Worm (Caenorhabditis elegans): Measurements from ENCODE around the gene prcc-1.

prcc-1 gene

DNA sequence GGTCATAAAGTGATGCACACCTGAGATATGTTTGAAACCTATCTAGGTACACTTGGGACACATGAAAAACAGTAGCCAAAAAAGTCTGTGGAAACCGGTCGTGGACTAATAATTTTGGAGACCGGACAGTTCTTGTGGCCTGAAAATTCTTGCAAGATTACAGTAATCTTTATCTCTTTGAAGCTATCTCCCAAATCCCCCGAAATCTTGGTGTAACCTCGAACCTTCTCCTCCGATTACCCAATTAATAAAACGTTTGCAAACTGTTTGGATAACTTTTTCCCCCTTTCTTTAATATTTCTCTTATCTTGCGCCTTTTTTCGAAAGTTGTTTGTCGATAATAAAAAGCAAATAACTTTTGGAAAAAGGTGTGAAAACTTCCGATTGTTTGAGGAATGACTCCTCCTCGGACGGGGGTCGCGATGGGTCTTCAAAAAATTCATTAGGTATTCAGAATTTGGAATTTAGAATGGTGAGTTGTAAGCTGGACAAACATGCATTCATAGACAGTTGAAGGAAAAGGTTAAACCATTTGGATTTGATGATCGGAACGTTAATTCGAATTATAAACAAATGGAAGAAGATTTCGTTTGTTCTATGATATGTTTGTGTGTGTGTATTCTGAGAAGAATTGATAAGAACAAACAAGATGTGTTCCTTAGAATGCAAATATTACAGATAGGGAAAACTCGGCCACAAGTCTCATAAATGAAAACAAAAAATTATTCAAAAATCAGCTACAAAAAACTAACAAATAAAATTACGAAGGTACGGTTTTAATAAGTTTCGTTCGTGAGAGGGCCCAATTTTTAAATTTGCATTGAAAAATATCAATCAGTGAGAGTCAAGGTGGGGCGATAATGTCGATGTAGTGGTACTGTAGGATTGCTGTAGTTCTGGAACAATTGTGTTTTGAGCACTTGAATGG, 10.5 kb downstream of the prcc-1 start:
- TF ChIP-seq cebp-1 (GFP tag; IDR thresholded peaks at IDR 0.05): no peak
- peak; percentile 25 for TF ChIP-seq cebp-1 (tag; optimal IDR thresholded peaks at IDR 0.05)
- TF ChIP-seq nfyb-1 (GFP tag; IDR thresholded peaks at IDR 0.05): 0 out of 2 replicates have a peak, but pooled peaks have one; percentile 40
- peak; percentile 6; the same call in 1 of the 2 replicates for TF ChIP-seq cebp-2 (GFP tag; IDR thresholded peaks at IDR 0.05)
- TF ChIP-seq lin-26 (GFP tag; IDR thresholded peaks at IDR 0.05): peak; percentile 22; the same call in 1 of the 2 replicates
- no peak for TF ChIP-seq efl-1 (GFP tag; optimal IDR thresholded peaks at IDR 0.05)
- 0 out of 2 replicates have a peak, but pooled peaks have one; percentile 20 for TF ChIP-seq mcd-1 (GFP tag; IDR thresholded peaks at IDR 0.05)
- no peak for TF ChIP-seq rpc-1 (optimal IDR thresholded peaks at IDR 0.05)
- TF ChIP-seq rpc-1 (tag; optimal IDR thresholded peaks at IDR 0.05): no peak
- peak; percentile 4 for TF ChIP-seq F10E7.11 (tag; optimal IDR thresholded peaks at IDR 0.05)
- TF ChIP-seq B0336.3 (GFP tag; IDR thresholded peaks at IDR 0.05): 0 out of 2 replicates have a peak, but pooled peaks have one; percentile 20
- peak; percentile 28; the same call in 1 of the 2 replicates for TF ChIP-seq Y53G8AR.9 (GFP tag; conservative IDR thresholded peaks at IDR 0.05)
- peak; percentile 36 for TF ChIP-seq lin-40 (tag; optimal IDR thresholded peaks at IDR 0.05)
- no peak for TF ChIP-seq K11D2.4 (GFP tag; IDR thresholded peaks at IDR 0.05)
- no peak for TF ChIP-seq madf-8 (GFP tag; conservative IDR thresholded peaks at IDR 0.05)
- TF ChIP-seq ztf-18 (tag; optimal IDR thresholded peaks at IDR 0.05): no peak
- TF ChIP-seq hsf-1 (GFP tag; IDR thresholded peaks at IDR 0.05): no peak
- TF ChIP-seq egl-18 (GFP tag; IDR thresholded peaks at IDR 0.05): no peak
- 0 out of 2 replicates have a peak, but pooled peaks have one; percentile 8 for TF ChIP-seq hmg-1.2 (GFP tag; IDR thresholded peaks at IDR 0.05)
- TF ChIP-seq sptf-2 (GFP tag; optimal IDR thresholded peaks at IDR 0.05): no peak
- no peak for TF ChIP-seq lir-1 (GFP tag; conservative IDR thresholded peaks at IDR 0.05)
- no peak for TF ChIP-seq T07F8.4 (tag; optimal IDR thresholded peaks at IDR 0.05)
- no peak for TF ChIP-seq attf-5 (GFP tag; optimal IDR thresholded peaks at IDR 0.05)
- peak in 1 of 3 experiments; percentile 50 for TF ChIP-seq lin-35 (GFP tag; optimal IDR thresholded peaks at IDR 0.05)
- TF ChIP-seq somi-1 (GFP tag; optimal IDR thresholded peaks at IDR 0.05): peak; percentile 59
- 0 out of 2 replicates have a peak, but pooled peaks have one; percentile 3 for TF ChIP-seq madf-3 (GFP tag; IDR thresholded peaks at IDR 0.05)
- TF ChIP-seq ZK185.1 (tag; optimal IDR thresholded peaks at IDR 0.05; ENCODE audit: poor library complexity, severe bottlenecking): peak; percentile 20
- TF ChIP-seq repo-1 (tag; optimal IDR thresholded peaks at IDR 0.05): no peak
- peak; percentile 36; the same call in 1 of the 2 replicates for TF ChIP-seq F39B2.1 (GFP tag; IDR thresholded peaks at IDR 0.05)
- 0 out of 2 replicates have a peak, but pooled peaks have one; percentile 1 for TF ChIP-seq ceh-40 (GFP tag; IDR thresholded peaks at IDR 0.05)
- TF ChIP-seq chd-7 (tag; optimal IDR thresholded peaks at IDR 0.05): peak; percentile 59
- no peak for TF ChIP-seq nhr-27 (tag; optimal IDR thresholded peaks at IDR 0.05)

DNA sequence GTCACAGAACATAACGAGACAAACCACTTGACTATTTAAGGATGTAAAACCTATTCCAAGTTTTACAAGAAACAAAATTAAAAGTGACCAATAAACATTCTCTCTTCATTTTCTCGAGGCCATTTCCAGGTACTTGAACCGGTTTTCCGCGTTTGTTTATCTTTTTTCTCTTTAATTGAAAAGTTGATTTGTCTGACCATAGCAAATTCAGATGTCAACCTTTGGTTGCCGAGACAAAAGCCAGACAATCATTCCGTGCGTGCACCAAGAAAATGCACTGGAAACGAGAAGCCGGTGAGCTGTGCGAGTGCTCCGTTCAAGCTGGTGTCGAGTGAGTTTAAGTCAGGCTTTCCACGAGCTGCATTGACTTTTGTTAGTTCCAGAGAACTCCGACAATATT, 11.5 kb downstream of the prcc-1 start:
- TF ChIP-seq nfya-2 (GFP tag; IDR thresholded peaks at IDR 0.05) (no peak), lin-26 (GFP tag; IDR thresholded peaks at IDR 0.05) (peak; percentile 60; the same call in 1 of the 2 replicates), dpff-1 (tag; optimal IDR thresholded peaks at IDR 0.05) (no peak), Y79H2A.3 (GFP tag; conservative IDR thresholded peaks at IDR 0.05) (no peak), ama-1 (optimal IDR thresholded peaks at IDR 0.05) (peak; percentile 81), ama-1 (GFP tag; optimal IDR thresholded peaks at IDR 0.05) (no peak), ceh-27 (GFP tag; optimal IDR thresholded peaks at IDR 0.05) (peak; percentile 19), ztf-26 (tag; optimal IDR thresholded peaks at IDR 0.05) (peak; percentile 27), nhr-90 (tag; optimal IDR thresholded peaks at IDR 0.05) (no peak), mcd-1 (GFP tag; IDR thresholded peaks at IDR 0.05) (peak; percentile 28; the same call in 1 of the 2 replicates), K11D2.4 (GFP tag; IDR thresholded peaks at IDR 0.05) (0 out of 2 replicates have a peak, but pooled peaks have one; percentile 56)
